Worm (Caenorhabditis elegans): ENCODE measurements around the gene F56C9.8.

DNA sequence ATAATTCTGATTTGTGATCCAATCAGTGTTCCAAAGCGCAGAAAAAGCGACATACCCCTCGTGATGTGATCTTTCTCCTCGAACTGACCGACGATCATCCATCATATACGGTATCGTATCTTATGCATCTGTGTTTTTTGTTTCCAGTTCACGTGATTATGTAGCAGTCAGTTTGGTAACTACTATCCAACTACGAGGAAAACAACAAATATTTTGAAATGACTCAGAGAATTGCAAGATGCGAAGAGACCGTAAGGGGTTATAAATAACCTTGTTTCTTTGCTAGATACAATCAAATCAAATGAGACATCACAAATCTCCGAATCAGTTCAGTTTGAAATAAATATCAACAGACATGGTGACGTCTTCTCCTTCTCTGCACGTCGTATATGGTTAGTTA is 19.1 kb downstream of the F56C9.8 start:
- TF ChIP-seq hlh-13 (GFP tag; optimal IDR thresholded peaks at IDR 0.05) = no peak
- TF ChIP-seq elt-4 (tag; optimal IDR thresholded peaks at IDR 0.05) = no peak
- TF ChIP-seq ama-1 (optimal IDR thresholded peaks at IDR 0.05) = no peak
- TF ChIP-seq pax-1 (tag; optimal IDR thresholded peaks at IDR 0.05) = no peak
- no peak for TF ChIP-seq ref-2 (tag; optimal IDR thresholded peaks at IDR 0.05)
- no peak for TF ChIP-seq npax-4 (tag; optimal IDR thresholded peaks at IDR 0.05)
- TF ChIP-seq pqm-1 (tag; optimal IDR thresholded peaks at IDR 0.05) = no peak
- TF ChIP-seq madf-2 (tag; optimal IDR thresholded peaks at IDR 0.05) = no peak
- no peak for TF ChIP-seq rnt-1 (tag; optimal IDR thresholded peaks at IDR 0.05)
- TF ChIP-seq fkh-10 (GFP tag; optimal IDR thresholded peaks at IDR 0.05) = no peak

Measured in whole organism, late embryonic.